Fruit fly (Drosophila melanogaster) whole organism, adult: ENCODE data around the gene CG33648.

Experiments
- CG11617 ChIP-seq: fragments of 200-800 bp; sonication (Bioruptor generic); optimal IDR thresholded peaks from 2 replicates; lab custom pipeline; 2017; ENCODE audit warnings: mild to moderate bottlenecking, missing biosample characterization, missing genetic modification reagents, missing genetic modification characterization
- CG12768 ChIP-seq: fragments of 200-800 bp; sonication (Bioruptor generic); optimal IDR thresholded peaks from 2 replicates; lab custom pipeline; 2017; ENCODE audit warnings: missing biosample characterization, missing genetic modification characterization, mild to moderate bottlenecking, moderate library complexity, missing genetic modification reagents
- CG14711 ChIP-seq: fragments of 200-800 bp; sonication (Bioruptor generic); optimal IDR thresholded peaks from 2 replicates; lab custom pipeline; 2018; ENCODE audit warnings: missing biosample characterization, mild to moderate bottlenecking, missing genetic modification characterization, moderate library complexity
- CG5204 ChIP-seq: fragments of 200-800 bp; sonication (Bioruptor generic); optimal IDR thresholded peaks from 2 replicates; lab custom pipeline; 2016; ENCODE audit warnings: missing biosample characterization, missing genetic modification characterization
- CG7101 ChIP-seq: fragments of 200-800 bp; sonication (Bioruptor generic); optimal IDR thresholded peaks from 2 replicates; lab custom pipeline; 2018; ENCODE audit warnings: missing biosample characterization, mild to moderate bottlenecking, missing genetic modification characterization, moderate library complexity
- Crg-1 ChIP-seq: fragments of 200-800 bp; sonication (Bioruptor generic); optimal IDR thresholded peaks from 2 replicates; lab custom pipeline; 2016; ENCODE audit warnings: missing biosample characterization, missing genetic modification characterization
- Hr96 ChIP-seq: fragments of 200-800 bp; sonication (Bioruptor generic); optimal IDR thresholded peaks from 2 replicates; lab custom pipeline; 2016; ENCODE audit warnings: missing biosample characterization, missing genetic modification characterization
- Mnt ChIP-seq: fragments of 200-800 bp; sonication (Bioruptor generic); optimal IDR thresholded peaks from 2 replicates; lab custom pipeline; 2016; ENCODE audit warnings: missing biosample characterization, mild to moderate bottlenecking, missing genetic modification characterization
- bab1 ChIP-seq: fragments of 200-800 bp; sonication (Bioruptor generic); optimal IDR thresholded peaks from 3 replicates; lab custom pipeline; 2019; ENCODE audit warnings: missing biosample characterization, mild to moderate bottlenecking, missing genetic modification characterization, moderate library complexity
- kay ChIP-seq: fragments of 200-800 bp; sonication (Bioruptor generic); peaks from one replicate; lab custom pipeline; 2016; ENCODE audit warnings: missing biosample characterization, missing genetic modification characterization, borderline replicate concordance
- pad ChIP-seq: fragments of 200-800 bp; sonication (Bioruptor generic); optimal IDR thresholded peaks from 3 replicates; lab custom pipeline; 2017; ENCODE audit warnings: missing biosample characterization, missing genetic modification characterization, mild to moderate bottlenecking, moderate library complexity, missing genetic modification reagents
- toe ChIP-seq: fragments of 200-800 bp; sonication (Bioruptor generic); optimal IDR thresholded peaks from 2 replicates; lab custom pipeline; 2016; ENCODE audit warnings: missing biosample characterization, missing genetic modification characterization

dm6 chr2L:14476501-14477067 is 47.5 kb upstream of the CG33648 start:
- TF ChIP-seq bab1 (GFP tag; lab: Kevin White, UChicago) (no peak), CG11617 (GFP tag; lab: Kevin White, UChicago) (no peak), kay (no peak), toe (GFP tag; lab: Kevin White, UChicago) (no peak), Hr96 (GFP tag; lab: Kevin White, UChicago) (no peak), Mnt (GFP tag; lab: Kevin White, UChicago) (no peak), pad (GFP tag; lab: Kevin White, UChicago) (no peak), Crg-1 (no peak), CG14711 (no peak), CG5204 (no peak), CG12768 (GFP tag; lab: Kevin White, UChicago) (no peak), CG7101 (tag; lab: Kevin White, UChicago) (no peak)
